Worm (Caenorhabditis elegans) whole organism, L2 larva: ENCODE measurements around the gene ubc-9.

Source experiments
- ZK546.5 ChIP-seq: sonication (generic microtip); optimal IDR thresholded peaks from 2 replicates; lab custom pipeline; 2017; ENCODE audit warnings: missing biosample characterization, missing genetic modification characterization
- egl-27 ChIP-seq: sonication (generic microtip); optimal IDR thresholded peaks from 3 replicates; lab custom pipeline; 2017; ENCODE audit warnings: missing biosample characterization, missing genetic modification reagents, missing genetic modification characterization
- lin-39 ChIP-seq: fragments of 150-350 bp; optimal IDR thresholded peaks from 2 replicates; lab custom pipeline; 2014; ENCODE audit warnings: missing biosample characterization, missing genetic modification reagents, missing genetic modification characterization
- lsy-2 ChIP-seq, 2 experiments: fragments of 150-350 bp in 1 of 2; sonication (generic microtip) in 1 of 2; optimal IDR thresholded peaks; 2 replicates each; lab custom pipeline; 2014 to 2017; ENCODE audit warnings: missing biosample characterization in 2 of 2, missing genetic modification characterization in 2 of 2
- nhr-129 ChIP-seq: fragments of 150-350 bp; optimal IDR thresholded peaks from 2 replicates; lab custom pipeline; 2014; ENCODE audit warnings: missing biosample characterization, missing genetic modification characterization
- nhr-237 ChIP-seq: fragments of 150-350 bp; optimal IDR thresholded peaks from 2 replicates; lab custom pipeline; 2014; ENCODE audit warnings: missing biosample characterization, missing genetic modification characterization
- unc-62 ChIP-seq: fragments of 150-350 bp; optimal IDR thresholded peaks from 2 replicates; lab custom pipeline; 2014; ENCODE audit warnings: missing biosample characterization, missing genetic modification reagents, missing genetic modification characterization
- zag-1 ChIP-seq: fragments of 150-350 bp; optimal IDR thresholded peaks from 2 replicates; lab custom pipeline; 2014; ENCODE audit warnings: missing biosample characterization, missing genetic modification characterization
- ztf-1 ChIP-seq: fragments of 200-800 bp; sonication (Bioruptor generic); conservative IDR thresholded peaks from 2 replicates; pipeline ENCODE4 v1.3.6; 2022; ENCODE audit warnings: missing genetic modification characterization, missing compliant biosample characterization

DNA sequence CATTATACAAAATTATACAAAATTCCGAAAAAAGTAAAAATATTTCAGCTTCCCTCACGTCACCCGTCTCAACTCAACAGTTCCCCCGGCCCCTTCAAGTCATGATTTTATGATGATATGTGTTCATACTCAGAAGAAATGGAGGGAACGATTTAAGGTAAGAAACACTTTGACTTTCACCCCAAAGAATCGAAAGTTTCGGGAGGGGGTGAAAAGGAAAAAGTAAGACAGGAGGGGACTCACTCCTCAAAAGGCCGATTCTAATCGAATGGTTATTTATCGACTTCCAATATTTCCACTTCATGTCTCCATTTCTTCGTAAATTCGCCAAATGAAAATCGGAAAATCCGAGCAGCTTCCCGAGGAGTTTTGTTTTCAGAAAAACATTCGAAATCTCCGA, 37.4 kb downstream of the ubc-9 start, which contains the start of gene bus-4:
- TF ChIP-seq zag-1 (no peak), ZK546.5 (tag; lab: Kevin White, UChicago) (no peak), lin-39 (tag; lab: Kevin White, UChicago) (no peak), nhr-237 (no peak), ztf-1 (no peak), egl-27 (tag; lab: Kevin White, UChicago) (no peak), lsy-2 (tag; optimal IDR thresholded peaks at IDR 0.05; lab: Kevin White, UChicago) (no peak), nhr-129 (tag; lab: Kevin White, UChicago) (no peak), unc-62 (GFP tag; lab: Kevin White, UChicago) (no peak)
